Fruit fly (Drosophila melanogaster): Measurements from ENCODE around the gene CG6179.
A peak's percentile ranks its signal among the peaks of the same experiment; 100 is the strongest.

CG6179 gene

dm6 chrX:18358352-18358931, 21.4 kb upstream of the CG6179 start, which contains the start of gene CG6106:
Gene CG6106 (plus strand): TSS chrX:18358881.
- TF ChIP-seq CG3032 (tag; optimal IDR thresholded peaks at IDR 0.05) (no peak), Lpt (GFP tag; optimal IDR thresholded peaks at IDR 0.05) (no peak), topi (GFP tag; optimal IDR thresholded peaks at IDR 0.05) (no peak), eg (GFP tag; IDR thresholded peaks at IDR 0.05) (0 out of 3 replicates have a peak, but pooled peaks have one; percentile 11), OdsH (GFP tag; optimal IDR thresholded peaks at IDR 0.05) (no peak), Hr4 (GFP tag; optimal IDR thresholded peaks at IDR 0.05) (no peak)

- TF ChIP-seq fkh (GFP tag; optimal IDR thresholded peaks at IDR 0.05): peak; percentile 87
- TF ChIP-seq Blimp-1 (GFP tag; optimal IDR thresholded peaks at IDR 0.05): no peak
- TF ChIP-seq Hr39 (GFP tag; optimal IDR thresholded peaks at IDR 0.05): no peak
These were observed 16.5 kb upstream of the CG6179 start for dm6 chrX:18363423-18363822.

- TF ChIP-seq Sox102F (GFP tag; optimal IDR thresholded peaks at IDR 0.05) (no peak), Blimp-1 (GFP tag; optimal IDR thresholded peaks at IDR 0.05) (no peak), CG34406 (GFP tag; optimal IDR thresholded peaks at IDR 0.05) (no peak)
These were observed 15.7 kb upstream of the CG6179 start for dm6 chrX:18364047-18364747.

- no peak for TF ChIP-seq CG8119 (GFP tag; IDR thresholded peaks at IDR 0.05)
- TF ChIP-seq CG3032 (tag; optimal IDR thresholded peaks at IDR 0.05): no peak
- TF ChIP-seq CG10669 (GFP tag; optimal IDR thresholded peaks at IDR 0.05): no peak
- TF ChIP-seq CG4318 (GFP tag; optimal IDR thresholded peaks at IDR 0.05): no peak
- TF ChIP-seq CG11902 (GFP tag; optimal IDR thresholded peaks at IDR 0.05): no peak
These were observed 14.9 kb upstream of the CG6179 start for dm6 chrX:18364999-18365398.

dm6 chrX:18366033-18366850, 13.6 kb upstream of the CG6179 start, which contains the start of gene CrebB:
Gene CrebB (plus strand): TSS chrX:18366357.
- peak; percentile 41 for TF ChIP-seq dsx (GFP tag; optimal IDR thresholded peaks at IDR 0.05; ENCODE audit: poor library complexity, severe bottlenecking)
- TF ChIP-seq acj6 (GFP tag; optimal IDR thresholded peaks at IDR 0.05): peak; percentile 17
- peak; percentile 1 for TF ChIP-seq Ets96B (tag; optimal IDR thresholded peaks at IDR 0.05)
- no peak for TF ChIP-seq cyc (GFP tag; optimal IDR thresholded peaks at IDR 0.05)
- no peak for TF ChIP-seq CG8632 (GFP tag; optimal IDR thresholded peaks at IDR 0.05)
- no peak for TF ChIP-seq Hr4 (GFP tag; optimal IDR thresholded peaks at IDR 0.05)
- TF ChIP-seq CG3032 (tag; optimal IDR thresholded peaks at IDR 0.05): peak; percentile 22
- no peak for TF ChIP-seq CG7368 (GFP tag; optimal IDR thresholded peaks at IDR 0.05)
- no peak for TF ChIP-seq Met (GFP tag; optimal IDR thresholded peaks at IDR 0.05)
- TF ChIP-seq Sox14 (GFP tag; optimal IDR thresholded peaks at IDR 0.05): peak; percentile 52
- peak; percentile 85 for TF ChIP-seq fkh (GFP tag; optimal IDR thresholded peaks at IDR 0.05)
- peak; percentile 51 for TF ChIP-seq Lpt (GFP tag; optimal IDR thresholded peaks at IDR 0.05)
- no peak for TF ChIP-seq CG4318 (GFP tag; optimal IDR thresholded peaks at IDR 0.05)
- peak; percentile 46 for TF ChIP-seq CG16779 (tag; optimal IDR thresholded peaks at IDR 0.05)
- TF ChIP-seq CG32006 (GFP tag; optimal IDR thresholded peaks at IDR 0.05): no peak
- no peak for TF ChIP-seq Sox15 (GFP tag; optimal IDR thresholded peaks at IDR 0.05)
- TF ChIP-seq CG3919 (GFP tag; optimal IDR thresholded peaks at IDR 0.05): no peak
- peak in 1 of 2 experiments; percentile 53 for TF ChIP-seq salr (GFP tag; optimal IDR thresholded peaks at IDR 0.05)
- peak; percentile 5 for TF ChIP-seq CG31627 (GFP tag; optimal IDR thresholded peaks at IDR 0.05)
- TF ChIP-seq Eip75B (GFP tag; optimal IDR thresholded peaks at IDR 0.05): peak; percentile 40
- TF ChIP-seq pdm3 (GFP tag; optimal IDR thresholded peaks at IDR 0.05): no peak
- peak; percentile 90 for TF ChIP-seq svp (GFP tag)
- TF ChIP-seq spab (GFP tag; optimal IDR thresholded peaks at IDR 0.05): peak; percentile 22
- no peak for TF ChIP-seq CG6276 (GFP tag; optimal IDR thresholded peaks at IDR 0.05)
- TF ChIP-seq CG15336 (GFP tag; IDR thresholded peaks at IDR 0.05): peak; percentile 34
- peak; percentile 97 for TF ChIP-seq vri (GFP tag; optimal IDR thresholded peaks at IDR 0.05)
- TF ChIP-seq Gug (GFP tag; IDR thresholded peaks at IDR 0.05): no peak
- TF ChIP-seq dac (GFP tag; optimal IDR thresholded peaks at IDR 0.05): peak; percentile 31
- no peak for TF ChIP-seq CG10631 (GFP tag; optimal IDR thresholded peaks at IDR 0.05)
- TF ChIP-seq Hr39 (GFP tag; optimal IDR thresholded peaks at IDR 0.05): peak; percentile 7
- TF ChIP-seq lz (GFP tag; optimal IDR thresholded peaks at IDR 0.05): no peak
